Worm (Caenorhabditis elegans) whole organism, L3 larva: ENCODE data around the gene C42C1.8.

ENCODE experiments used
- ZK546.5 ChIP-seq: sonication (generic microtip); optimal IDR thresholded peaks from 2 replicates; lab custom pipeline; 2017; ENCODE audit warnings: missing biosample characterization, missing genetic modification characterization
- ama-1 ChIP-seq: fragments of 150-350 bp; optimal IDR thresholded peaks from 2 replicates; lab custom pipeline; 2018
- ceh-82 ChIP-seq: fragments of 150-350 bp; optimal IDR thresholded peaks from 2 replicates; lab custom pipeline; 2014; ENCODE audit warnings: missing biosample characterization, missing genetic modification characterization
- ceh-9 ChIP-seq: sonication (generic microtip); optimal IDR thresholded peaks from 2 replicates; lab custom pipeline; 2018; ENCODE audit warnings: missing biosample characterization, missing genetic modification characterization
- elt-3 ChIP-seq, 3 experiments: fragments of 150-350 bp in 1 of 3; sonication (generic microtip) in 2 of 3; optimal IDR thresholded peaks; 2 replicates in 2 of 3; 4 replicates in 1 of 3; lab custom pipeline; 2014 to 2017; ENCODE audit warnings: missing biosample characterization in 3 of 3, missing genetic modification characterization in 3 of 3
- nhr-25 ChIP-seq: sonication (generic microtip); optimal IDR thresholded peaks from 2 replicates; lab custom pipeline; 2017; ENCODE audit warnings: missing biosample characterization, missing genetic modification characterization
- pha-4 ChIP-seq: fragments of 150-350 bp; optimal IDR thresholded peaks from 2 replicates; lab custom pipeline; 2014; ENCODE audit warnings: missing biosample characterization, missing genetic modification reagents, missing genetic modification characterization

- TF ChIP-seq ama-1 (lab: Kevin White, UChicago): no peak
- no peak for TF ChIP-seq ceh-82 (tag; lab: Kevin White, UChicago)
- TF ChIP-seq ZK546.5 (tag; lab: Kevin White, UChicago): no peak
- no peak for TF ChIP-seq ceh-9 (tag; lab: Kevin White, UChicago)
- peak; percentile 44 for TF ChIP-seq nhr-25 (tag; lab: Kevin White, UChicago)
- peak; percentile 27 for TF ChIP-seq pha-4 (tag; lab: Kevin White, UChicago)
- no peak for TF ChIP-seq elt-3 (tag; optimal IDR thresholded peaks at IDR 0.05; lab: Kevin White, UChicago)
These were observed 44.4 kb downstream of the C42C1.8 start for ce11 chrIV:12335248-12335647.
